Worm (Caenorhabditis elegans) whole organism, dauer: Measurements from ENCODE around the gene wdr-5.3.

Experiments
- unc-62 ChIP-seq: sonication (generic microtip); optimal IDR thresholded peaks from 2 replicates; lab custom pipeline; 2017; ENCODE audit warnings: missing biosample characterization, missing genetic modification reagents, missing genetic modification characterization

Gene wdr-5.3

DNA sequence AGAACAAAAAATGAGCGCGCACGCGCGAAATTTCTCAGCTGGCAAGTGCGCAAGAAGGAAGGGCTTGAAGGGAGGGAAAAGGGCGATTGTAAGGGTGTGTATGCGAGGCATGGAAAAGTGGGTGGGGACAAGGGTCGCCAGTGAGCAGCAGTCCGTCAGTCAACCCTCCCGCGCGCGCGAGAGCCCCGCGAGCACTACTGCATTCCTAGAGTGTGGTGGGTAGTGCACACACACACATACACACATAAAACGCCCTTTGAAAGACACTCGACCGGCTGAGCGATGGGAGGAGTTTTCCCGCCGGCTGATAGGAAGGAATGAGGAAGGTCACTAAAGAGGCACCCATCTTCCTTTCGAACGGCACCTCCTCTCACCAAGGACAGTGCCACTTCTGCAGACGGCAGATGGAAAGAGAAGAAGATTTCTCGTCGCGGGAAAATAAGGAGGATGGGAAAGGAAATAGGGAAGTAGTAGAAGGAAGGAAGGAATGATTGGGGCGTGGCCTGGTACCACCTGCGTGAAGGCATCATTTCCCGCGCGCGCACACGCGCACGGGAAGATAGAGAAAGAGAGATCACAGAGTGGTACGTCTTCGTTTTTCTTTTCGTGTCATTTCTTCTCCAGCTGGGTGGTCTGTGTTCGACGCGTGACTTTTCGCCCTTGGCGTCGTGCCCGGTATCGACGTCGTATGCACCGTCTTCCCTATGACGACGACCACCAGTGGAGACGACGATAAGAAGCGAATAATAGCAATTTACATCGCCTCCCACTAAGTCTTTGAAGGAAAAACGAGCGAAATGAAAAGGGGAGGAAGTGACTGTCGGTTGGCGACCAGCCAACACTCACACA, 19.8 kb upstream of the wdr-5.3 start:
- TF ChIP-seq unc-62 (GFP tag; lab: Kevin White, UChicago): no peak

DNA sequence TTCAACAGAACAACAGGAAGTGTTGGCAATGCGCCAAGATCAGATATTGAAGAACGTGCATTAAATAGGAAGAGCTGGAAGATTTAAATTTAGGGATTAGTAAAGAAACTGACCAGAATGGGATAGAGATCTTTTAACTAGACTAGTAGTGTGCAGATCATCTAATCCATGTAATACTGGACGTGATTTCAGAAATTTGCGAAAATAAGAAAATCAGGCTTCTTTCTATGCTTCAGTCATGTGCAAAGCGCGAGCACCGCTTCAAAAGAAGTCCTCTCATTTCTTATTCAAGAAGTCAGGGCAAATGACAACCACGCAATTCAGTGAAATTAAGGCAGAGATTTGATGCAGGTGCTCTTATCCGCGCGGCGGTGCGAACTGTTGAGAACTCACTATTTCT, 18.9 kb upstream of the wdr-5.3 start:
- TF ChIP-seq unc-62 (GFP tag; lab: Kevin White, UChicago): no peak

- TF ChIP-seq unc-62 (GFP tag; lab: Kevin White, UChicago): no peak
These were observed 17.7 kb upstream of the wdr-5.3 start for ce11 chrV:10719019-10719832.

ce11 chrV:10719833-10720170, 17.1 kb upstream of the wdr-5.3 start:
- TF ChIP-seq unc-62 (GFP tag; lab: Kevin White, UChicago): no peak

DNA sequence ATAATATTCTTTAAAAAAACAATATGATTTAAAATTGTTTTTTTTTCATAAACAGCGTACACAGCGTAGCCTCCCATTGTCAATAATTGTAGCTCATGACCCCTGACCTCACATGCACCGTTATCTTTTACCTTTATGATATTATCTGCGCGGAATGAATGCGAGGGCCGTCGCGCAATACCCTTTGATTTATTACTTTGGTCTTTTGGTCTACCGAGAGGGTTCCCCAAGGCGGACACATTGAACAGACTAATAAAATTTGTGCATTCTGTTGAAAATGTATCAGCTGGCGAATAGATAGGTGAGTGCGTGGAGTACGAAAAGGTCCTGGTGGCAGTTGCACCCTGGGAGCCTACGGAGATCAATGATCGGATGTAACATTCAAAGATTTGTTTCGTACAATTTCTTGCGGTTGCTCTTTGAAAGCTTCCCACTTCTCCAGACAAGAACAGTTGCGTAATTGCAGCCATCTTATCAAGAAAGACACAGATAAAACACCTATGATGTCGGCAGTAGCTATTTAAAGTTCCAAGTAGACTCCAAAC, 16.5 kb upstream of the wdr-5.3 start:
- TF ChIP-seq unc-62 (GFP tag; lab: Kevin White, UChicago): no peak

ce11 chrV:10720876-10721275, 16.0 kb upstream of the wdr-5.3 start:
- TF ChIP-seq unc-62 (GFP tag; lab: Kevin White, UChicago): no peak

ce11 chrV:10721304-10721703, 15.6 kb upstream of the wdr-5.3 start:
- TF ChIP-seq unc-62 (GFP tag; lab: Kevin White, UChicago): no peak

DNA sequence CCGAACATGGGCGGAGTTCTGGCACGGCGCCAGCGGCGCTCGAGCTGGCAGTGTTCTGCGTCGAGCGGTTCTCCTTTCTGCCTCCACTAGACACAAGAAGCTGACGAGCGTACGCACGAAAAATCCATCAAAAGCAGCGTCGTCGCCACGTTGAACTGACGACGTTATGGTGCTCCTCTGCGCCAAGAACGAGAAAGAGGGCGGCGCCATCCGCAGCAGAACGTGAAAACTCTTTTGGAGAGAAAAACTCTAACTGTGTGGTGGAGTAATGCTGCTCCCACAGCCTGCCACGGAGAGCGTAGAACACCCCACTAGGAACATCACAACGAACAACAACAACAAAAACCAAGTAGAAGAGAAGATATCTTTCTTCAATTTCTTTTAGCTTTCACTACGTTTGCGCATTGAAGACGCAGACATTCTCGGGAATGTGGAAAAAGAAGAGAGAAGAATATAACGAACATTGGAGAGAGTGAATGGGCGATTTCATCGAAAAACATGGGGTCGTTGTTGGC, 14.9 kb upstream of the wdr-5.3 start:
- TF ChIP-seq unc-62 (GFP tag; lab: Kevin White, UChicago): no peak

- no peak for TF ChIP-seq unc-62 (GFP tag; lab: Kevin White, UChicago)
These were observed 14.3 kb upstream of the wdr-5.3 start for ce11 chrV:10722595-10722994.

DNA sequence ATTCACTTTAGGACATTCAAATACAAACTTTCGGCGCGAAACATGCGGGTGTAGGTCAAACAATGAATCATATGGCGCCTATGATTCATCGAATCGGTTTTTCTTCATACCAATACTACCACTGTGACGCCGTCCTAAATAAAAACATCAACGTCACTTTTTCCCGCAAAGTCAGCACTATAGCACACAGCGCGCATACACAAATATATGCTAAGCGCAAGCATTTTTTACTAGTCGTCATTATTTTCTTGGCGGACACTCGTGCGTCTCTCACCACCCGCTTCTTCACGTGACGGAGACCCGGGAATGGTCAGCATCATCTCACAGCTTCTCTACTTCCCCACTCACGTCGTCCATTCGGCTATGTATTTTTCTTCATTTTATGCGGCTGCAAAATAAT, 13.7 kb upstream of the wdr-5.3 start:
- no peak for TF ChIP-seq unc-62 (GFP tag; lab: Kevin White, UChicago)

ce11 chrV:10723583-10723982, 13.3 kb upstream of the wdr-5.3 start:
- TF ChIP-seq unc-62 (GFP tag; lab: Kevin White, UChicago): no peak

DNA sequence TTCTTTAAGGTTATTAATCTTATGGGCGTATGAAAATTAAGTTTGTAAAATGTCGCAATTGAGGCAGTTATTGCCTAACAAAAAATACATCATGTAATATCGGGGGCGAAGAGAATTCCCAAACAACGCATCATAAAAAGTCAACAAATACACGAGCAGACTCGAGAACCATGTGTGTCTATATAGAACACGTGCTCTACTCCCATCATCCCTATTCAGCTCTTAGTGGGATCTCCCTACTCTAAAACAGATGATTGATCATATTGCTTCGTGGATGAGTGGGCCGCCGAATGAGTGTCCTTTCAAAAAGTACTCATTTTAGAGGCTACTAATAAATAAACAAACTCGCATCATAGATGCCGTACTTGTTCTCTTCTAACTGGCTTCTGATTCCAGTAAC, 12.4 kb upstream of the wdr-5.3 start:
- TF ChIP-seq unc-62 (GFP tag; lab: Kevin White, UChicago): no peak

DNA sequence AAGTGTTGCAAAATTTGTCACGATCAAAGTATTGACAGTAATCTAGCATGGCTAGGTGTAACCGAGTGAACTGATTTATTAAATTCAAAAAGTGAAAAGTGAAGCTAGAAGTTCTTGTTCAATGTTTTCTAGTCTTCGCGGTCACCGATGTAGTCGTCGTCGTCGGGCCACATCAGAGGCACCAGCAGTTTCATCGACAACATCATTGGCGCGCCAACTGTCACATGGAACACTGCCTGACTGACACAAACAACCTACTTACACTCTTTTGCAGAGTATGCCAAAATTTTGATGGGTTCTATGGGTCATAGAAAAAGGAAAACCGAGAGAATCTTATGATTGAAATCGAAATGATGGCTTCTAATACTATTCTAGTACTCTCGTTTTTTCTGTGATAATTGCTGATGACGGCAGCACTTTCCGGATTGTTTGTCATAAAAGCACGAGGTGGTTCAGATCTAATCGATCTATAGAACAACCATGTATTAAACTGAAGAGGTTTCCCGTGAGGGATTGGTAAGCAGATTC, 11.4 kb upstream of the wdr-5.3 start:
- TF ChIP-seq unc-62 (GFP tag; lab: Kevin White, UChicago): no peak

ce11 chrV:10726691-10727090, 10.2 kb upstream of the wdr-5.3 start:
- TF ChIP-seq unc-62 (GFP tag; lab: Kevin White, UChicago): no peak

DNA sequence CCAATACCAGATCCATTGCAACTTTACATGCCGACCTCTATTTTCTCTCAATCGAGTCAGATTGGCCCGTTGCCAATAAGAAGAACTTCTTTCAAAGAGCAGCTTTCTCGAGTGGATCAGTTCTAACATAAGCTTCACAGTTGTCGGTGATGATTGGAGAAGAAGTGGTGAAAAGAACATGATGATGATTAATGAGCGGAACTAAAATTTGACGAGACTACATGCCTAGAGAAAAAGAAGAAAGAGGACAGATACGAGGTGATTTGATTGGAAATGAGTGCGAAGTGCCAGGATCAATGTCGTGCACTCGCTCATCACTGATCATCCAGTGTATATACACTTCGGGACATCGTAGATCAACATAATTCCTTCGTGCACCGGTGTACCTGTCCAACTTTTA, 9.3 kb upstream of the wdr-5.3 start:
- TF ChIP-seq unc-62 (GFP tag; lab: Kevin White, UChicago): no peak

DNA sequence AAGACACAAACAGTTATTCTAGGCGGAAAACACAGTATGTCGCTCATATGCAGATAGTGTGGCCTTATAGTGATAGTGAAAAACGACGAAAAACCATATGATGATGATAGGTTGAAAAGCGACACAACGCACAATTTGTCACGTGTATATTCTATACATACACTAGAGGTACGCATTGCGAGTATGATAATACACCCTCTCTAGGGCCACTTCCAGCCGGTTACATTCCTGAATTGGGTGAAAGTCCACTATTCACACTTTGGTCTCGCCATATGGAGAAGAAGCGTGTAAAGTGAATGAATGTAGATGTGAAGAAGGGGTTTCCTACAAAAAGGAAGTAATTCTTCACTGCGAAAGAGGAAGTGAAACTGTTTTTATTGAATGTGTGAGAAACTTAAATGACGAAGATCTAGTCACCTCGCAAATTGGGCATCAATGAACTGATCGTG, 7.4 kb upstream of the wdr-5.3 start:
- TF ChIP-seq unc-62 (GFP tag; lab: Kevin White, UChicago): no peak
